Worm (Caenorhabditis elegans): Measurements from ENCODE around the gene ugt-59.

ugt-59 gene

DNA sequence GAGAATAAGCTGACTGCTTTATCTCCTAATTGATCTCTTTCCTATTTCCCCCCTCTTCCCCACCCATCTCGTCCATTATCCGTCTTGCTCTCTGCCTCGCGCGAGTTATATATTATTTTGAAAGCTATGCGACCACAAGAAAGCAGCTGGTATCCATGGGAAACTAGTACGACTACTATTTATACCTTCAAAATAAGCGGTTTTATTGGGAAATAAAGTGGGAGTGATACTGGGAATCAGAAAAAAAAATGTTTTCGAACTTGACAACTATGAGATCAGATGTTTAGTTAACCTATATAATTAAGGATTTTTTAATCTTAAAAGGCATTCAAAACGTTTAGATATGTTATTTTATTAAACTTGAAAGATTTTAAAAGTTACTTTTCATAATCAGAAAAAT lies 20.7 kb upstream of the ugt-59 start:
- peak; percentile 16 for TF ChIP-seq ceh-16 (tag; optimal IDR thresholded peaks at IDR 0.05)
- peak; percentile 36 for TF ChIP-seq nhr-11 (tag; optimal IDR thresholded peaks at IDR 0.05)
- TF ChIP-seq elt-1 (tag; optimal IDR thresholded peaks at IDR 0.05) = no peak
- TF ChIP-seq aly-2 (tag; optimal IDR thresholded peaks at IDR 0.05) = no peak
- TF ChIP-seq nhr-28 (tag; optimal IDR thresholded peaks at IDR 0.05) = no peak

- TF ChIP-seq fkh-10 (GFP tag; optimal IDR thresholded peaks at IDR 0.05) (peak; percentile 42), nhr-237 (tag; optimal IDR thresholded peaks at IDR 0.05) (no peak), hmg-11 (tag; optimal IDR thresholded peaks at IDR 0.05) (peak; percentile 21), tbx-2 (tag; optimal IDR thresholded peaks at IDR 0.05) (no peak), sea-2 (GFP tag; optimal IDR thresholded peaks at IDR 0.05) (no peak), lsy-12 (tag; optimal IDR thresholded peaks at IDR 0.05) (no peak), ZK546.5 (tag; optimal IDR thresholded peaks at IDR 0.05) (no peak), nfya-1 (tag; optimal IDR thresholded peaks at IDR 0.05; ENCODE audit: insufficient read depth) (peak; percentile 38), daf-12 (tag; optimal IDR thresholded peaks at IDR 0.05) (no peak), nhr-67 (tag; optimal IDR thresholded peaks at IDR 0.05) (no peak), egl-5 (tag; optimal IDR thresholded peaks at IDR 0.05) (no peak), ama-1 (optimal IDR thresholded peaks at IDR 0.05) (peak; percentile 64), zag-1 (tag; optimal IDR thresholded peaks at IDR 0.05) (no peak), nhr-77 (tag; optimal IDR thresholded peaks at IDR 0.05) (no peak), jun-1 (tag; optimal IDR thresholded peaks at IDR 0.05) (no peak), ceh-28 (tag; optimal IDR thresholded peaks at IDR 0.05) (no peak), unc-62 (GFP tag; optimal IDR thresholded peaks at IDR 0.05) (peak; percentile 6), nhr-25 (tag; optimal IDR thresholded peaks at IDR 0.05) (no peak), nhr-11 (tag; optimal IDR thresholded peaks at IDR 0.05) (no peak), snpc-4 (tag; optimal IDR thresholded peaks at IDR 0.05) (no peak), pha-4 (tag; optimal IDR thresholded peaks at IDR 0.05) (no peak), lin-39 (tag; optimal IDR thresholded peaks at IDR 0.05) (peak; percentile 96)
Observed at ce11 chrIV:10341618-10342360, 18.6 kb upstream of the ugt-59 start.

ce11 chrIV:10342361-10342706 lies 18.1 kb upstream of the ugt-59 start:
- peak; percentile 13 for TF ChIP-seq egl-27 (tag; optimal IDR thresholded peaks at IDR 0.05)
- peak; percentile 35 for TF ChIP-seq lsy-12 (tag; optimal IDR thresholded peaks at IDR 0.05)
- TF ChIP-seq lin-39 (tag; optimal IDR thresholded peaks at IDR 0.05) = peak; percentile 71
- TF ChIP-seq elt-2 (tag; optimal IDR thresholded peaks at IDR 0.05) = peak; percentile 96
- peak; percentile 41 for TF ChIP-seq unc-62 (GFP tag; optimal IDR thresholded peaks at IDR 0.05)
- TF ChIP-seq ceh-28 (tag; optimal IDR thresholded peaks at IDR 0.05) = peak; percentile 50
- no peak for TF ChIP-seq fkh-10 (GFP tag; optimal IDR thresholded peaks at IDR 0.05)
- TF ChIP-seq nhr-76 (tag; optimal IDR thresholded peaks at IDR 0.05) = no peak
- peak; percentile 34 for TF ChIP-seq nfya-1 (tag; optimal IDR thresholded peaks at IDR 0.05; ENCODE audit: insufficient read depth)
- peak; percentile 32 for TF ChIP-seq ceh-82 (tag; optimal IDR thresholded peaks at IDR 0.05)
- no peak for TF ChIP-seq nhr-67 (tag; optimal IDR thresholded peaks at IDR 0.05)
- peak; percentile 68 for TF ChIP-seq nhr-43 (tag; optimal IDR thresholded peaks at IDR 0.05; ENCODE audit: poor library complexity, severe bottlenecking)
- peak; percentile 40 for TF ChIP-seq snpc-4 (tag; optimal IDR thresholded peaks at IDR 0.05)
- TF ChIP-seq R02D3.7 (tag; optimal IDR thresholded peaks at IDR 0.05) = peak; percentile 2
- TF ChIP-seq jun-1 (tag; optimal IDR thresholded peaks at IDR 0.05) = peak; percentile 91
- TF ChIP-seq nhr-25 (tag; optimal IDR thresholded peaks at IDR 0.05) = peak; percentile 88
- TF ChIP-seq elt-1 (tag; optimal IDR thresholded peaks at IDR 0.05) = peak; percentile 11
- TF ChIP-seq skn-1 (tag; optimal IDR thresholded peaks at IDR 0.05) = peak; percentile 84
- TF ChIP-seq pqm-1 (tag; optimal IDR thresholded peaks at IDR 0.05) = peak; percentile 59
- no peak for TF ChIP-seq unc-39 (tag; optimal IDR thresholded peaks at IDR 0.05)
- TF ChIP-seq elt-3 (tag; optimal IDR thresholded peaks at IDR 0.05) = peak in 2 of 3 experiments; percentile 15 to 52
- no peak for TF ChIP-seq ceh-16 (tag; optimal IDR thresholded peaks at IDR 0.05)
- peak; percentile 76 for TF ChIP-seq nhr-11 (tag; optimal IDR thresholded peaks at IDR 0.05)
- TF ChIP-seq nhr-23 (tag; optimal IDR thresholded peaks at IDR 0.05) = peak; percentile 40

Data from whole organism, L3 larva.